Worm (Caenorhabditis elegans): ENCODE data around the gene glr-1.

ce11 chrIII:8545515-8545914, 42.9 kb downstream of the glr-1 start, which contains the start of gene ZC21.6:
- no peak for TF ChIP-seq nhr-77 (tag; optimal IDR thresholded peaks at IDR 0.05)
- TF ChIP-seq dsc-1 (tag; optimal IDR thresholded peaks at IDR 0.05): no peak

All from whole organism, L1 larva.